Fruit fly (Drosophila melanogaster) whole organism, prepupa: ENCODE data around the gene CG32170.

Experiments used
- Blimp-1 ChIP-seq: fragments of 200-800 bp; sonication (Bioruptor generic); optimal IDR thresholded peaks from 3 replicates; lab custom pipeline; 2017; ENCODE audit warnings: missing biosample characterization, missing genetic modification characterization, mild to moderate bottlenecking, moderate library complexity, missing genetic modification reagents
- CG10669 ChIP-seq: fragments of 200-800 bp; sonication (Bioruptor generic); optimal IDR thresholded peaks from 3 replicates; lab custom pipeline; 2018; ENCODE audit warnings: missing biosample characterization, mild to moderate bottlenecking, missing genetic modification characterization, moderate library complexity
- CG11294 ChIP-seq: fragments of 200-800 bp; sonication (Bioruptor generic); IDR thresholded peaks from 2 replicates; pipeline ENCODE4 v1.3.6; 2022; ENCODE audit warnings: missing biosample characterization, missing genetic modification characterization
- CG11762 ChIP-seq: fragments of 200-800 bp; sonication (Bioruptor generic); optimal IDR thresholded peaks from 3 replicates; lab custom pipeline; 2016; ENCODE audit warnings: missing biosample characterization, missing genetic modification characterization; ENCODE audit not compliant: insufficient read depth
- CG11902 ChIP-seq: fragments of 200-800 bp; sonication (Bioruptor generic); optimal IDR thresholded peaks from 3 replicates; lab custom pipeline; 2016; ENCODE audit warnings: missing biosample characterization, missing genetic modification characterization
- CG15336 ChIP-seq: fragments of 200-800 bp; sonication (Bioruptor generic); IDR thresholded peaks from 2 replicates; pipeline ENCODE4 v1.3.6; 2022; ENCODE audit warnings: missing biosample characterization, missing genetic modification characterization
- CG31627 ChIP-seq: fragments of 200-800 bp; sonication (Bioruptor generic); optimal IDR thresholded peaks from 3 replicates; lab custom pipeline; 2016; ENCODE audit warnings: missing biosample characterization, missing genetic modification characterization
- CG34406 ChIP-seq: fragments of 200-800 bp; sonication (Bioruptor generic); optimal IDR thresholded peaks from 3 replicates; lab custom pipeline; 2016; ENCODE audit warnings: missing biosample characterization, missing genetic modification characterization
- CG3919 ChIP-seq: fragments of 200-800 bp; sonication (Bioruptor generic); optimal IDR thresholded peaks from 3 replicates; lab custom pipeline; 2016; ENCODE audit warnings: missing biosample characterization, missing genetic modification characterization
- CG6163 ChIP-seq: fragments of 200-800 bp; sonication (Bioruptor generic); IDR thresholded peaks from 3 replicates; pipeline ENCODE4 v1.3.6; 2022; ENCODE audit warnings: missing biosample characterization, missing genetic modification characterization
- CG6792 ChIP-seq: fragments of 200-800 bp; sonication (Bioruptor generic); optimal IDR thresholded peaks from 3 replicates; lab custom pipeline; 2016; ENCODE audit warnings: missing biosample characterization, missing genetic modification characterization
- CG6854 ChIP-seq: fragments of 200-800 bp; sonication (Bioruptor generic); optimal IDR thresholded peaks from 2 replicates; lab custom pipeline; 2017; ENCODE audit warnings: missing biosample characterization, mild to moderate bottlenecking, missing genetic modification characterization
- CG7368 ChIP-seq: fragments of 200-800 bp; sonication (Bioruptor generic); optimal IDR thresholded peaks from 3 replicates; lab custom pipeline; 2016; ENCODE audit warnings: missing biosample characterization, missing genetic modification characterization
- CG8119 ChIP-seq: fragments of 200-800 bp; sonication (Bioruptor generic); IDR thresholded peaks from 3 replicates; pipeline ENCODE4 v1.3.6; 2022; ENCODE audit warnings: missing biosample characterization, missing genetic modification characterization
- CG8319 ChIP-seq: fragments of 200-800 bp; sonication (Bioruptor generic); optimal IDR thresholded peaks from 3 replicates; lab custom pipeline; 2016; ENCODE audit warnings: missing biosample characterization, missing genetic modification characterization
- Eip78C ChIP-seq: fragments of 200-800 bp; sonication (Bioruptor generic); peaks from one replicate; lab custom pipeline; 2016; ENCODE audit warnings: missing biosample characterization, missing genetic modification characterization
- Ets96B ChIP-seq: fragments of 200-800 bp; optimal IDR thresholded peaks from 2 replicates; lab custom pipeline; 2019; ENCODE audit warnings: missing biosample characterization, mild to moderate bottlenecking, missing genetic modification characterization, moderate library complexity
- Hr38 ChIP-seq: sonication (Bioruptor generic); optimal IDR thresholded peaks from 2 replicates; lab custom pipeline; 2016; ENCODE audit warnings: missing biosample characterization, missing genetic modification characterization
- Hr4 ChIP-seq: fragments of 200-800 bp; sonication (Bioruptor generic); optimal IDR thresholded peaks from 3 replicates; lab custom pipeline; 2016; ENCODE audit warnings: missing biosample characterization, missing genetic modification characterization
- Met ChIP-seq: fragments of 200-800 bp; sonication (Bioruptor generic); optimal IDR thresholded peaks from 3 replicates; lab custom pipeline; 2016; ENCODE audit warnings: missing biosample characterization, missing genetic modification characterization
- Sox102F ChIP-seq: fragments of 200-800 bp; sonication (Bioruptor generic); optimal IDR thresholded peaks from 2 replicates; lab custom pipeline; 2016; ENCODE audit warnings: missing biosample characterization, mild to moderate bottlenecking, missing genetic modification characterization
- Sox15 ChIP-seq: fragments of 200-800 bp; sonication (Bioruptor generic); optimal IDR thresholded peaks from 3 replicates; lab custom pipeline; 2016; ENCODE audit warnings: missing biosample characterization, missing genetic modification characterization
- acj6 ChIP-seq: fragments of 200-800 bp; sonication (Bioruptor generic); optimal IDR thresholded peaks from 3 replicates; lab custom pipeline; 2016; ENCODE audit warnings: missing biosample characterization, missing genetic modification characterization
- cyc ChIP-seq: fragments of 200-800 bp; sonication (Bioruptor generic); optimal IDR thresholded peaks from 3 replicates; lab custom pipeline; 2016; ENCODE audit warnings: missing biosample characterization, missing genetic modification characterization
- dac ChIP-seq: fragments of 200-800 bp; sonication (Bioruptor generic); optimal IDR thresholded peaks from 2 replicates; lab custom pipeline; 2017; ENCODE audit warnings: missing biosample characterization, mild to moderate bottlenecking, missing genetic modification characterization
- eg ChIP-seq: fragments of 200-800 bp; sonication (Bioruptor generic); IDR thresholded peaks from 3 replicates; pipeline ENCODE4 v1.3.6; 2022; ENCODE audit warnings: missing biosample characterization, missing genetic modification characterization
- esn ChIP-seq: fragments of 200-800 bp; sonication (Bioruptor generic); optimal IDR thresholded peaks from 2 replicates; lab custom pipeline; 2016; ENCODE audit warnings: missing biosample characterization, mild to moderate bottlenecking, missing genetic modification characterization, moderate library complexity
- fd59A ChIP-seq: fragments of 200-800 bp; sonication (Bioruptor generic); optimal IDR thresholded peaks from 2 replicates; lab custom pipeline; 2017; ENCODE audit warnings: missing biosample characterization, mild to moderate bottlenecking, missing genetic modification characterization, missing genetic modification reagents
- fkh ChIP-seq: fragments of 200-800 bp; sonication (Bioruptor generic); optimal IDR thresholded peaks from 3 replicates; lab custom pipeline; 2017; ENCODE audit warnings: missing biosample characterization, mild to moderate bottlenecking, missing genetic modification characterization, moderate library complexity
- lz ChIP-seq: fragments of 200-800 bp; sonication (Bioruptor generic); optimal IDR thresholded peaks from 3 replicates; lab custom pipeline; 2016; ENCODE audit warnings: missing biosample characterization, missing genetic modification characterization
- net ChIP-seq: fragments of 200-800 bp; sonication (Bioruptor generic); optimal IDR thresholded peaks from 3 replicates; lab custom pipeline; 2016; ENCODE audit warnings: missing biosample characterization, missing genetic modification characterization
- pdm3 ChIP-seq: fragments of 200-800 bp; sonication (Bioruptor generic); optimal IDR thresholded peaks from 3 replicates; lab custom pipeline; 2016; ENCODE audit warnings: missing biosample characterization, missing genetic modification characterization
- salr ChIP-seq, 2 experiments: fragments of 200-800 bp; sonication (Bioruptor generic); optimal IDR thresholded peaks; 3 replicates each; lab custom pipeline; 2016 to 2018; ENCODE audit warnings: missing biosample characterization in 2 of 2, missing genetic modification characterization in 2 of 2, mild to moderate bottlenecking in 1 of 2
- spab ChIP-seq: fragments of 200-800 bp; sonication (Bioruptor generic); optimal IDR thresholded peaks from 2 replicates; lab custom pipeline; 2017; ENCODE audit warnings: missing biosample characterization, mild to moderate bottlenecking, missing genetic modification characterization, missing genetic modification reagents
- ss ChIP-seq, 2 experiments: fragments of 200-800 bp; sonication (Bioruptor generic); optimal IDR thresholded peaks; 2 replicates in 1 of 2; 3 replicates in 1 of 2; lab custom pipeline; 2017 to 2018; ENCODE audit warnings: mild to moderate bottlenecking in 2 of 2, missing biosample characterization in 2 of 2, missing genetic modification characterization in 2 of 2, moderate library complexity in 1 of 2
- topi ChIP-seq: fragments of 200-800 bp; sonication (Bioruptor generic); optimal IDR thresholded peaks from 3 replicates; lab custom pipeline; 2016; ENCODE audit warnings: missing biosample characterization, missing genetic modification characterization
- vri ChIP-seq: fragments of 200-800 bp; sonication (Bioruptor generic); optimal IDR thresholded peaks from 3 replicates; lab custom pipeline; 2016; ENCODE audit warnings: missing biosample characterization, mild to moderate bottlenecking, missing genetic modification characterization

Gene CG32170

DNA sequence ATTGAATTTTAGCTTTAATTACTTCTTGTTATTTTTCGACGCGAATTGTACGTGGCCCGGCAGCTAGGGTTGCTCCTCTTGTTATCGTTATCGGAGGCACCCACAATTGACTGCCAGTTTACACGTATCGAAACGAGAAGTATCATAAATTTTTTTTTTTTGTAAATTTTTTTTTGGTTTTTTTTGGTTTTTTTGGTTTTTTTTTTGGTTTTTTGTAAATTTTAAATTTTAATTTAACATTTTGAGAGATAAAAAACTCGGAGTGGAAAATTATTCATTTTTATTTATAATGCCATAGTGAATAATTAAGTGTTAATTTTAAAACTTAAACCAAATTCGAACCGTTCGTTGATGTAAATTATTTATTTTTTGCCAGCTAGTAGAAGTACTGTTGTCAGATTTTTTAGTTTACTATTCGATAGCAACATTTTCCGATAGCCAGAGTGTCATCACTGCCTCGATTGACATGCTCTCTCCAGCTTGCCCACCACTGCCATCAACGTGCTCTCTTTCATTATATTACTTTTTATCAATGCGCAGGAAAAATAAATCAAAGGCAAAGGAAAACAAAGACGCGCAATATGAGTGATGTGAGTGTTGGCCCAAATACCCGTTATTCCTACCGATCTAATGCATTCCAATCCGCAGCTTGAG lies 32.1 kb upstream of the CG32170 start, which contains the start of the genes kud and Zcchc7 (continued):
- TF ChIP-seq Ets96B (tag; lab: Kevin White, UChicago): peak; percentile 66
- peak; percentile 36 for TF ChIP-seq fd59A
- no peak for TF ChIP-seq CG10669 (GFP tag; lab: Kevin White, UChicago)
- no peak for TF ChIP-seq CG11902 (GFP tag; lab: Kevin White, UChicago)
- TF ChIP-seq eg: no peak; the same call in 2 of the 3 replicates
- no peak for TF ChIP-seq vri
- TF ChIP-seq Sox15 (GFP tag; lab: Kevin White, UChicago): peak; percentile 42
- no peak for TF ChIP-seq fkh
- no peak for TF ChIP-seq CG8119 (GFP tag; lab: Robert Waterston, UW)
- TF ChIP-seq dac: no peak
- no peak for TF ChIP-seq net (GFP tag; lab: Kevin White, UChicago)
- TF ChIP-seq Sox102F: no peak
- no peak for TF ChIP-seq Hr38 (GFP tag; lab: Kevin White, UChicago)
- peak; percentile 51 for TF ChIP-seq CG3919 (GFP tag; lab: Kevin White, UChicago)
- TF ChIP-seq cyc (GFP tag; lab: Kevin White, UChicago): peak; percentile 66
- TF ChIP-seq CG31627 (GFP tag; lab: Kevin White, UChicago): peak; percentile 70
- peak; percentile 32 for TF ChIP-seq spab (GFP tag; lab: Kevin White, UChicago)
- no peak for TF ChIP-seq Hr4
- TF ChIP-seq Eip78C: peak; percentile 90
- TF ChIP-seq esn: peak; percentile 71
- no peak for TF ChIP-seq CG11294 (GFP tag; lab: Robert Waterston, UW)
- no peak for TF ChIP-seq topi (GFP tag; lab: Kevin White, UChicago)
- TF ChIP-seq ss (GFP tag; optimal IDR thresholded peaks at IDR 0.05; lab: Kevin White, UChicago): no peak
- no peak for TF ChIP-seq CG34406
- TF ChIP-seq lz (GFP tag; lab: Kevin White, UChicago): peak; percentile 78
- TF ChIP-seq CG15336 (GFP tag; lab: Robert Waterston, UW): 0 out of 2 replicates have a peak, but pooled peaks have one; percentile 7
- peak; percentile 49 for TF ChIP-seq Blimp-1 (GFP tag; lab: Kevin White, UChicago)
- peak; percentile 68 for TF ChIP-seq CG6792 (GFP tag; lab: Kevin White, UChicago)
- no peak for TF ChIP-seq CG7368 (GFP tag; lab: Kevin White, UChicago)
- TF ChIP-seq CG6854 (GFP tag; lab: Kevin White, UChicago): no peak

DNA sequence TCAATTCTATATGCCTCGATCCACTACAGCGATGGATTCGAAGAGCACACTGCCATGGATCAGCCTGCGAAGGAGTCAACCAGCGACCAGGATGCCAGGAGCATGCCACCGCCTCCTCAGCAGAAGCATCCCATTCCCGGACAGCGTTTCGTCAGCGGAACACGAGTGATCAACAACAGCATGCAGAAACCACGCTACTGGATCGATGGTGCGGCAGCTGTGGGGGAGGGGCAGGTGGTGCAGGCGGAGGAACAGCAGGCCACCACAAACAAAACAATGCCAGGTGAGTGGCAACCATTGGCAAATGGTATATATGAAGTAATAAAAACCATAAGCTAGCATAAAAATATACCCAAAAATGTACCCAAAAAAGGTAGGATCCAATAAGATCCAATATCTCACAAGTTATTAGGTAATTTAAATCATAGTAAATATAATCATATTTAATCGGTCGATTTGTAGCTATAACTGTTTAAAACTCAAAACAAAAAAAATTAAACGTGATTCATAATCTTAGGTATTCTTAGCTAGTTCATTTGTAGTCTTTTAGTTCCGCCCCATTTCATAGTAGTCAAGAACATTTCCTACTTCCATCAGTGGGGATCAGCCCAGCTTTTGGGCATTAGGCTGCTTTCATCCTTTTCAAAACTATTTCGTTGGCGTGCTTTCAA lies 31.4 kb upstream of the CG32170 start, which contains the start of gene CG32161:
Gene CG32161 (plus strand): TSS at position 621 of the 671 bp plus-strand sequence.
- TF ChIP-seq CG11762 (GFP tag; lab: Kevin White, UChicago): no peak
- TF ChIP-seq Eip78C: no peak
- no peak for TF ChIP-seq topi (GFP tag; lab: Kevin White, UChicago)
- no peak for TF ChIP-seq CG6163 (GFP tag; lab: Robert Waterston, UW)
- no peak for TF ChIP-seq spab (GFP tag; lab: Kevin White, UChicago)
- TF ChIP-seq CG8119 (GFP tag; lab: Robert Waterston, UW): no peak
- no peak for TF ChIP-seq Blimp-1 (GFP tag; lab: Kevin White, UChicago)
- no peak for TF ChIP-seq Met
- TF ChIP-seq CG11294 (GFP tag; lab: Robert Waterston, UW): no peak
- no peak for TF ChIP-seq CG6854 (GFP tag; lab: Kevin White, UChicago)
- TF ChIP-seq CG8319 (GFP tag; lab: Kevin White, UChicago): no peak

- TF ChIP-seq net (GFP tag; lab: Kevin White, UChicago) (no peak), dac (no peak), Sox15 (GFP tag; lab: Kevin White, UChicago) (no peak), fkh (no peak), Sox102F (no peak), Hr38 (GFP tag; lab: Kevin White, UChicago) (no peak), salr (GFP tag; optimal IDR thresholded peaks at IDR 0.05; lab: Kevin White, UChicago) (no peak), acj6 (GFP tag; lab: Kevin White, UChicago) (no peak), pdm3 (GFP tag; lab: Kevin White, UChicago) (no peak)
These were observed 25.5 kb upstream of the CG32170 start for dm6 chr3L:16851566-16851965.
